Worm (Caenorhabditis elegans): Measurements from ENCODE around the gene F31D5.1.

- TF ChIP-seq ama-1 (optimal IDR thresholded peaks at IDR 0.05) (no peak), aly-1 (tag; optimal IDR thresholded peaks at IDR 0.05) (no peak), ceh-13 (GFP tag; optimal IDR thresholded peaks at IDR 0.05) (no peak), B0310.2 (tag; optimal IDR thresholded peaks at IDR 0.05) (no peak), ceh-36 (tag; optimal IDR thresholded peaks at IDR 0.05) (no peak), flt-1 (GFP tag; IDR thresholded peaks at IDR 0.05) (no peak), hnd-1 (tag; optimal IDR thresholded peaks at IDR 0.05) (no peak), tbx-37 (GFP tag; conservative IDR thresholded peaks at IDR 0.05) (no peak), sea-1 (GFP tag; conservative IDR thresholded peaks at IDR 0.05) (no peak), hmbx-1 (tag; optimal IDR thresholded peaks at IDR 0.05) (no peak), hmg-4 (GFP tag; optimal IDR thresholded peaks at IDR 0.05) (no peak)
These were observed 45.8 kb upstream of the F31D5.1 start, which contains the start of gene R03H10.6 for ce11 chrII:4173398-4173797.
